Worm (Caenorhabditis elegans) whole organism, L3 larva: ENCODE measurements around the gene sra-11.

Experiments
- egl-27 ChIP-seq: sonication (generic microtip); optimal IDR thresholded peaks from 4 replicates; lab custom pipeline; 2017; ENCODE audit warnings: missing biosample characterization, missing genetic modification reagents, missing genetic modification characterization
- mdl-1 ChIP-seq: fragments of 150-350 bp; optimal IDR thresholded peaks from 2 replicates; lab custom pipeline; 2014; ENCODE audit warnings: missing biosample characterization, missing genetic modification characterization
- nhr-25 ChIP-seq: sonication (generic microtip); optimal IDR thresholded peaks from 2 replicates; lab custom pipeline; 2017; ENCODE audit warnings: missing biosample characterization, missing genetic modification characterization
- nhr-28 ChIP-seq: fragments of 150-350 bp; optimal IDR thresholded peaks from 2 replicates; lab custom pipeline; 2014; ENCODE audit warnings: missing biosample characterization, missing genetic modification characterization
- nhr-76 ChIP-seq: fragments of 150-350 bp; sonication (generic microtip); optimal IDR thresholded peaks from 5 replicates; lab custom pipeline; 2014; ENCODE audit warnings: missing biosample characterization, missing genetic modification characterization
- ztf-11 ChIP-seq: fragments of 150-350 bp; optimal IDR thresholded peaks from 2 replicates; lab custom pipeline; 2014; ENCODE audit warnings: missing biosample characterization, missing genetic modification characterization

DNA sequence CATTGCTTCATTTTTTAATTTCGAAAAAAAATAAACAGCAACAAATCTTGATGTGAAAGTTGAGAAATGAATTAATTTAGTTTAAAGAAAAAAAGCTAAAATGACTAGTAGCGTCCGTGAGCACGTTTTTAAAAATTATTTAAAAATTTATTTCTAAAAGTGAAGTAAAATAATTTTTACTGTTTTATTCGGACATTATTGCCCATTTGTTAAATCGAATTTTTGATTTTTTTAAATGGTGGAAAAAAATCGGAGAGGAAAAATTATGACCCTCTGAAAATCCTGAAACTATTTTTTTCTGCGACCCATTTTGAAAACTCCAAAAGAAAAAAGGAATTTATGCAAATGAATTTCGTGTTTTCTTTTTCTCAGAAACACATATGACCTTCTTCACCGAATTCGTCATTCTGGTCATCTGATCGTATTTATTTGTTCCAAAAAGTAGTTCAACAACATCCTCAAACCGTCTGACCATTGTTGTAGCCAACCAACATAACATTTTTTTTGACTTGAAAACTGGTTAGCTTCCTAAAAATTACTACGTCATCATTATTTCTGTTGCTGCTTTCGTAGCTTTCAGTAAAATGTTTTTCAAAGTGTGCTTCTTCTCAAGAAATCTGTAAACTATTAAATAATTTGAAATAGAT, 24.1 kb downstream of the sra-11 start, which contains the start of gene F44F4.3:
- no peak for TF ChIP-seq egl-27 (tag; lab: Kevin White, UChicago)
- TF ChIP-seq ztf-11 (tag; lab: Kevin White, UChicago), result no peak
- no peak for TF ChIP-seq nhr-76
- TF ChIP-seq nhr-25 (tag; lab: Kevin White, UChicago), result no peak
- no peak for TF ChIP-seq mdl-1 (tag; lab: Kevin White, UChicago)
- TF ChIP-seq nhr-28 (tag; lab: Kevin White, UChicago), result no peak
